Fruit fly (Drosophila melanogaster) whole organism, wandering third instar larva: ENCODE data around the gene eIF3i.

Experiments
- Abd-B ChIP-seq: fragments of >200 bp; optimal IDR thresholded peaks from 2 replicates; lab custom pipeline; 2017; ENCODE audit warnings: missing biosample characterization, missing genetic modification characterization
- CG32264 ChIP-seq: fragments of 200-800 bp; sonication (Bioruptor generic); optimal IDR thresholded peaks from 2 replicates; lab custom pipeline; 2016; ENCODE audit warnings: missing biosample characterization, missing genetic modification characterization
- CG9705 ChIP-seq: fragments of 200-800 bp; sonication (Bioruptor generic); optimal IDR thresholded peaks from 2 replicates; lab custom pipeline; 2018; ENCODE audit warnings: missing biosample characterization, mild to moderate bottlenecking, missing genetic modification characterization
- CrebA ChIP-seq: fragments of 200-800 bp; sonication (Bioruptor generic); optimal IDR thresholded peaks from 2 replicates; lab custom pipeline; 2016; ENCODE audit warnings: missing biosample characterization, mild to moderate bottlenecking, missing genetic modification characterization, borderline replicate concordance
- Dfd ChIP-seq: fragments of >200 bp; optimal IDR thresholded peaks from 2 replicates; lab custom pipeline; 2017; ENCODE audit warnings: missing biosample characterization, missing genetic modification characterization
- Dif ChIP-seq: fragments of 200-275, 200-300 bp; sonication (Bioruptor generic); optimal IDR thresholded peaks from 2 replicates; lab custom pipeline; 2018; ENCODE audit warnings: missing biosample characterization, missing genetic modification characterization; ENCODE audit not compliant: partially characterized antibody
- HLH106 ChIP-seq: fragments of 200-800 bp; optimal IDR thresholded peaks from 3 replicates; lab custom pipeline; 2019; ENCODE audit warnings: missing biosample characterization, mild to moderate bottlenecking, missing genetic modification characterization, moderate library complexity
- Hnf4 ChIP-seq: fragments of 200-800 bp; sonication (Bioruptor generic); optimal IDR thresholded peaks from 2 replicates; lab custom pipeline; 2016; ENCODE audit warnings: missing biosample characterization, mild to moderate bottlenecking, missing genetic modification characterization
- Hr78 ChIP-seq: fragments of >200 bp; optimal IDR thresholded peaks from 2 replicates; lab custom pipeline; 2017; ENCODE audit warnings: missing biosample characterization, missing genetic modification characterization
- Hr83 ChIP-seq: fragments of 200-300 bp; sonication (Bioruptor generic); optimal IDR thresholded peaks from 2 replicates; lab custom pipeline; 2016; ENCODE audit warnings: missing biosample characterization, mild to moderate bottlenecking, missing genetic modification characterization, moderate library complexity; ENCODE audit not compliant: poor library complexity, severe bottlenecking
- Jra ChIP-seq: sonication (Bioruptor generic); optimal IDR thresholded peaks from 2 replicates; lab custom pipeline; 2016; ENCODE audit warnings: missing biosample characterization, missing genetic modification characterization
- Mio ChIP-seq: sonication (Bioruptor generic); optimal IDR thresholded peaks from 2 replicates; lab custom pipeline; 2016; ENCODE audit warnings: missing biosample characterization, missing genetic modification characterization
- Myc ChIP-seq: fragments of >200 bp; optimal IDR thresholded peaks from 2 replicates; lab custom pipeline; 2017
- N ChIP-seq: fragments of >200 bp; optimal IDR thresholded peaks from 2 replicates; lab custom pipeline; 2018; ENCODE audit warnings: missing biosample characterization, missing external identifiers, missing genetic modification characterization
- OdsH ChIP-seq: fragments of 200-800 bp; sonication (Bioruptor generic); optimal IDR thresholded peaks from 2 replicates; lab custom pipeline; 2016; ENCODE audit warnings: missing biosample characterization, mild to moderate bottlenecking, missing genetic modification characterization
- Rel ChIP-seq, 2 experiments: fragments of 200-800 bp; sonication (Bioruptor generic) in 1 of 2; optimal IDR thresholded peaks; 2 replicates in 1 of 2; 3 replicates in 1 of 2; lab custom pipeline; 2016 to 2019; ENCODE audit warnings: mild to moderate bottlenecking in 2 of 2, missing biosample characterization in 2 of 2, missing genetic modification characterization in 2 of 2, moderate library complexity in 1 of 2
- Sp1 ChIP-seq: fragments of 200-800 bp; sonication (Bioruptor generic); optimal IDR thresholded peaks from 3 replicates; lab custom pipeline; 2019; ENCODE audit warnings: missing biosample characterization, mild to moderate bottlenecking, missing genetic modification characterization, moderate library complexity
- Vsx2 ChIP-seq: fragments of 200-300, 225-300 bp; sonication (Bioruptor generic); optimal IDR thresholded peaks from 2 replicates; lab custom pipeline; 2018; ENCODE audit warnings: missing biosample characterization, missing genetic modification characterization; ENCODE audit not compliant: partially characterized antibody
- br ChIP-seq: fragments of 200-800 bp; sonication (Bioruptor generic); optimal IDR thresholded peaks from 2 replicates; lab custom pipeline; 2016; ENCODE audit warnings: missing biosample characterization, missing genetic modification characterization
- brk ChIP-seq: fragments of 200-800 bp; sonication (Bioruptor generic); optimal IDR thresholded peaks from 2 replicates; lab custom pipeline; 2016; ENCODE audit warnings: missing biosample characterization, mild to moderate bottlenecking, missing genetic modification characterization
- dl ChIP-seq, 2 experiments: fragments of 175-275, 200-275 bp in 1 of 2; fragments of 200-275 bp in 1 of 2; sonication (Bioruptor generic); optimal IDR thresholded peaks; lab custom pipeline; 2018; ENCODE audit warnings: mild to moderate bottlenecking in 2 of 2, missing biosample characterization in 2 of 2, missing genetic modification characterization in 2 of 2, moderate library complexity in 2 of 2; ENCODE audit not compliant: partially characterized antibody in 2 of 2, insufficient read depth in 1 of 2
- dmrt93B ChIP-seq: fragments of 200-800 bp; sonication (Bioruptor generic); optimal IDR thresholded peaks from 2 replicates; lab custom pipeline; 2018; ENCODE audit warnings: missing biosample characterization, mild to moderate bottlenecking, missing genetic modification characterization
- dsf ChIP-seq: sonication (Bioruptor generic); optimal IDR thresholded peaks from 2 replicates; lab custom pipeline; 2016; ENCODE audit warnings: missing biosample characterization, missing genetic modification characterization, borderline replicate concordance
- ey ChIP-seq: fragments of 200-800 bp; sonication (Bioruptor generic); optimal IDR thresholded peaks from 2 replicates; lab custom pipeline; 2016; ENCODE audit warnings: missing biosample characterization, missing genetic modification characterization
- foxo ChIP-seq, 2 experiments: fragments of 200-800 bp; sonication (Bioruptor generic); optimal IDR thresholded peaks; 2 replicates in 1 of 2; 3 replicates in 1 of 2; lab custom pipeline; 2016 to 2017; ENCODE audit warnings: missing biosample characterization in 2 of 2, missing genetic modification characterization in 2 of 2
- fru ChIP-seq: fragments of 200-800 bp; sonication (Bioruptor generic); optimal IDR thresholded peaks from 3 replicates; lab custom pipeline; 2016; ENCODE audit warnings: missing biosample characterization, mild to moderate bottlenecking, missing genetic modification characterization
- h ChIP-seq: fragments of 200-800 bp; sonication (Bioruptor generic); optimal IDR thresholded peaks from 3 replicates; lab custom pipeline; 2016; ENCODE audit warnings: missing biosample characterization, mild to moderate bottlenecking, missing genetic modification characterization
- jim ChIP-seq: fragments of 175-275, 200-325 bp; sonication (Bioruptor generic); optimal IDR thresholded peaks from 2 replicates; lab custom pipeline; 2016; ENCODE audit warnings: missing biosample characterization, mild to moderate bottlenecking, missing genetic modification characterization
- lola ChIP-seq: fragments of >200 bp; optimal IDR thresholded peaks from 2 replicates; lab custom pipeline; 2017; ENCODE audit warnings: missing biosample characterization, missing genetic modification characterization
- pan ChIP-seq: fragments of >200 bp; optimal IDR thresholded peaks from 2 replicates; lab custom pipeline; 2017
- psq ChIP-seq: fragments of 200-800 bp; sonication (Bioruptor generic); optimal IDR thresholded peaks from 3 replicates; lab custom pipeline; 2017; ENCODE audit warnings: missing biosample characterization, mild to moderate bottlenecking, missing genetic modification characterization, moderate library complexity
- rgr ChIP-seq: fragments of 200-800 bp; sonication (Bioruptor generic); optimal IDR thresholded peaks from 3 replicates; lab custom pipeline; 2016; ENCODE audit warnings: missing biosample characterization, mild to moderate bottlenecking, missing genetic modification characterization
- sage ChIP-seq: fragments of 200-800 bp; sonication (Bioruptor generic); optimal IDR thresholded peaks from 2 replicates; lab custom pipeline; 2016; ENCODE audit warnings: missing biosample characterization, mild to moderate bottlenecking, missing genetic modification characterization
- sv ChIP-seq: fragments of 200-800 bp; sonication (Bioruptor generic); optimal IDR thresholded peaks from 3 replicates; lab custom pipeline; 2016; ENCODE audit warnings: missing biosample characterization, missing genetic modification characterization
- tai ChIP-seq: sonication (Bioruptor generic); optimal IDR thresholded peaks from 2 replicates; lab custom pipeline; 2016; ENCODE audit warnings: missing biosample characterization, missing genetic modification characterization
- usp ChIP-seq: fragments of >200 bp; optimal IDR thresholded peaks from 2 replicates; lab custom pipeline; 2017; ENCODE audit warnings: missing biosample characterization, missing genetic modification characterization
- woc ChIP-seq: sonication (Bioruptor generic); optimal IDR thresholded peaks from 2 replicates; lab custom pipeline; 2016; ENCODE audit warnings: missing biosample characterization, mild to moderate bottlenecking, missing genetic modification characterization

eIF3i gene

dm6 chr2L:5001582-5001929 is 34.0 kb upstream of the eIF3i start:
- TF ChIP-seq Hr78 (GFP tag; lab: Kevin White, UChicago) (no peak), brk (GFP tag; lab: Kevin White, UChicago) (peak; percentile 40), dsf (GFP tag; lab: Kevin White, UChicago) (no peak), foxo (GFP tag; optimal IDR thresholded peaks at IDR 0.05; lab: Kevin White, UChicago) (peak in 1 of 2 experiments; percentile 34)

- TF ChIP-seq woc = no peak
- no peak for TF ChIP-seq dmrt93B (GFP tag; lab: Kevin White, UChicago)
- TF ChIP-seq CG9705 = no peak
- TF ChIP-seq Mio (GFP tag; lab: Kevin White, UChicago) = no peak
- peak; percentile 77 for TF ChIP-seq Dif
- no peak for TF ChIP-seq Hr83 (GFP tag; lab: Kevin White, UChicago)
- no peak for TF ChIP-seq CG32264 (GFP tag; lab: Kevin White, UChicago)
- no peak for TF ChIP-seq Hnf4 (GFP tag; lab: Kevin White, UChicago)
- no peak for TF ChIP-seq dsf (GFP tag; lab: Kevin White, UChicago)
- no peak for TF ChIP-seq pan (lab: Kevin White, UChicago)
- TF ChIP-seq jim = no peak
- no peak for TF ChIP-seq ey (GFP tag; lab: Kevin White, UChicago)
- TF ChIP-seq dl (GFP tag; optimal IDR thresholded peaks at IDR 0.05; lab: Kevin White, UChicago; ENCODE audit: insufficient read depth in 1 of 2, partially characterized antibody in 2 of 2) = no peak
- TF ChIP-seq OdsH = no peak
- peak; percentile 93 for TF ChIP-seq lola (GFP tag; lab: Kevin White, UChicago)
- no peak for TF ChIP-seq usp (GFP tag; lab: Kevin White, UChicago)
- no peak for TF ChIP-seq Jra (GFP tag; lab: Kevin White, UChicago)
- no peak for TF ChIP-seq Sp1 (GFP tag; lab: Kevin White, UChicago)
- no peak for TF ChIP-seq foxo (GFP tag; optimal IDR thresholded peaks at IDR 0.05; lab: Kevin White, UChicago)
- TF ChIP-seq fru (GFP tag; lab: Kevin White, UChicago) = no peak
- no peak for TF ChIP-seq psq (GFP tag; lab: Kevin White, UChicago)
- TF ChIP-seq sage (GFP tag; lab: Kevin White, UChicago) = no peak
- TF ChIP-seq tai = no peak
- no peak for TF ChIP-seq Dfd (GFP tag; lab: Kevin White, UChicago)
- no peak for TF ChIP-seq Abd-B (GFP tag; lab: Kevin White, UChicago)
- TF ChIP-seq brk (GFP tag; lab: Kevin White, UChicago) = no peak
- TF ChIP-seq HLH106 = no peak
- TF ChIP-seq h (GFP tag; lab: Kevin White, UChicago) = no peak
- no peak for TF ChIP-seq Rel (GFP tag; optimal IDR thresholded peaks at IDR 0.05; lab: Kevin White, UChicago)
- peak; percentile 13 for TF ChIP-seq Rel (tag; optimal IDR thresholded peaks at IDR 0.05; lab: Kevin White, UChicago)
- peak; percentile 7 for TF ChIP-seq sv
- no peak for TF ChIP-seq br (GFP tag; lab: Kevin White, UChicago)
- peak; percentile 76 for TF ChIP-seq Myc (lab: Kevin White, UChicago)
- no peak for TF ChIP-seq CrebA (GFP tag; lab: Kevin White, UChicago)
- no peak for TF ChIP-seq rgr (GFP tag; lab: Kevin White, UChicago)
- peak; percentile 97 for TF ChIP-seq N (GFP tag; lab: Kevin White, UChicago)
- TF ChIP-seq Hr78 (GFP tag; lab: Kevin White, UChicago) = peak; percentile 61
- peak; percentile 23 for TF ChIP-seq Vsx2 (GFP tag; lab: Kevin White, UChicago)
Observed at dm6 chr2L:5000919-5001581, 33.5 kb upstream of the eIF3i start.
